Fruit fly (Drosophila melanogaster) whole organism, wandering third instar larva: ENCODE data around the gene CG32182.

Experiments
- Sp1 ChIP-seq: fragments of 200-800 bp; sonication (Bioruptor generic); optimal IDR thresholded peaks from 3 replicates; lab custom pipeline; 2019; ENCODE audit warnings: missing biosample characterization, mild to moderate bottlenecking, missing genetic modification characterization, moderate library complexity
- h ChIP-seq: fragments of 200-800 bp; sonication (Bioruptor generic); optimal IDR thresholded peaks from 3 replicates; lab custom pipeline; 2016; ENCODE audit warnings: missing biosample characterization, mild to moderate bottlenecking, missing genetic modification characterization

dm6 chr3L:17746760-17747159, 11.2 kb upstream of the CG32182 start, which contains the start of gene CG6034:
- TF ChIP-seq h (GFP tag; lab: Kevin White, UChicago) (no peak), Sp1 (no peak)
